Fruit fly (Drosophila melanogaster) whole organism, embryonic: ENCODE data around the gene Teh1.
A peak's percentile ranks its signal among the peaks of the same experiment; 100 is the strongest.

ENCODE experiments used
- B-H2 ChIP-seq: fragments of 200-800 bp; sonication (Bioruptor generic); optimal IDR thresholded peaks from 2 replicates; lab custom pipeline; 2018; ENCODE audit warnings: missing biosample characterization, mild to moderate bottlenecking, missing genetic modification characterization
- BEAF-32 ChIP-seq: fragments of 200-800 bp; sonication (Bioruptor generic); optimal IDR thresholded peaks from 3 replicates; lab custom pipeline; 2017; ENCODE audit warnings: missing biosample characterization, missing genetic modification characterization, mild to moderate bottlenecking, moderate library complexity, missing genetic modification reagents
- Bgb ChIP-seq: fragments of 200-800 bp; sonication (Bioruptor generic); IDR thresholded peaks from 2 replicates; pipeline ENCODE4 v1.3.6; 2022; ENCODE audit warnings: missing biosample characterization, missing genetic modification characterization; ENCODE audit not compliant: partially characterized antibody
- CG1024 ChIP-seq: fragments of 200-800 bp; sonication (Bioruptor generic); IDR thresholded peaks from 2 replicates; pipeline ENCODE4 v1.3.6; 2022; ENCODE audit warnings: missing biosample characterization, missing genetic modification characterization
- CG11085 ChIP-seq: fragments of 200-800 bp; sonication (Bioruptor generic); IDR thresholded peaks from 2 replicates; pipeline ENCODE4 v1.3.6; 2022; ENCODE audit warnings: missing biosample characterization, missing genetic modification characterization
- CG11560 ChIP-seq: fragments of 200-800 bp; sonication (Bioruptor generic); IDR thresholded peaks from 3 replicates; pipeline ENCODE4 v1.3.6; 2022; ENCODE audit warnings: missing biosample characterization, missing genetic modification characterization
- CG12104 ChIP-seq: fragments of 200-800 bp; sonication (Bioruptor generic); optimal IDR thresholded peaks from 3 replicates; lab custom pipeline; 2016; ENCODE audit warnings: missing biosample characterization, missing genetic modification characterization
- CG12219 ChIP-seq: fragments of 200-800 bp; sonication (Bioruptor generic); optimal IDR thresholded peaks from 3 replicates; lab custom pipeline; 2018; ENCODE audit warnings: missing biosample characterization, mild to moderate bottlenecking, missing genetic modification characterization
- CG13424 ChIP-seq: fragments of 200-800 bp; sonication (Bioruptor generic); optimal IDR thresholded peaks from 2 replicates; lab custom pipeline; 2019; ENCODE audit warnings: missing biosample characterization, mild to moderate bottlenecking, missing genetic modification characterization, moderate library complexity
- CG13775 ChIP-seq: fragments of 200-800 bp; sonication (Bioruptor generic); optimal IDR thresholded peaks from 3 replicates; lab custom pipeline; 2017; ENCODE audit warnings: missing biosample characterization, mild to moderate bottlenecking, missing genetic modification characterization
- CG16813 ChIP-seq: fragments of 200-800 bp; sonication (Bioruptor generic); IDR thresholded peaks from 3 replicates; pipeline ENCODE4 v1.3.6; 2022; ENCODE audit warnings: missing biosample characterization, missing genetic modification characterization; ENCODE audit not compliant: partially characterized antibody
- CG17385 ChIP-seq: fragments of 200-800 bp; sonication (Bioruptor generic); optimal IDR thresholded peaks from 3 replicates; lab custom pipeline; 2018; ENCODE audit warnings: missing biosample characterization, mild to moderate bottlenecking, missing genetic modification characterization
- CG17829 ChIP-seq: fragments of 200-800 bp; optimal IDR thresholded peaks from 2 replicates; lab custom pipeline; 2019; ENCODE audit warnings: missing biosample characterization, mild to moderate bottlenecking, missing genetic modification characterization, moderate library complexity
- CG18619 ChIP-seq: fragments of 200-800 bp; sonication (Bioruptor generic); optimal IDR thresholded peaks from 3 replicates; lab custom pipeline; 2017; ENCODE audit warnings: missing biosample characterization, mild to moderate bottlenecking, missing genetic modification characterization
- CG3065 ChIP-seq: fragments of 200-800 bp; sonication (Bioruptor generic); optimal IDR thresholded peaks from 2 replicates; lab custom pipeline; 2016; ENCODE audit warnings: missing biosample characterization, missing genetic modification characterization
- CG3847 ChIP-seq: fragments of 200-800 bp; sonication (Bioruptor generic); IDR thresholded peaks from 2 replicates; pipeline ENCODE4 v1.3.6; 2022; ENCODE audit warnings: missing biosample characterization, missing genetic modification characterization
- CG4404 ChIP-seq: fragments of 200-800 bp; sonication (Bioruptor generic); IDR thresholded peaks from 2 replicates; pipeline ENCODE4 v1.3.6; 2022; ENCODE audit warnings: missing biosample characterization, missing genetic modification characterization
- CG4617 ChIP-seq: fragments of 200-800 bp; sonication (Bioruptor generic); optimal IDR thresholded peaks from 3 replicates; lab custom pipeline; 2016; ENCODE audit warnings: missing biosample characterization, missing genetic modification characterization, borderline replicate concordance
- CG5180 ChIP-seq: fragments of 200-800 bp; sonication (Bioruptor generic); optimal IDR thresholded peaks from 3 replicates; lab custom pipeline; 2017; ENCODE audit warnings: missing biosample characterization, missing genetic modification characterization, mild to moderate bottlenecking, moderate library complexity, missing genetic modification reagents
- CG6272 ChIP-seq: fragments of 200-800 bp; sonication (Bioruptor generic); IDR thresholded peaks from 2 replicates; pipeline ENCODE4 v1.3.6; 2022; ENCODE audit warnings: missing biosample characterization, missing genetic modification characterization
- CG7357 ChIP-seq: fragments of 200-800 bp; sonication (Bioruptor generic); IDR thresholded peaks from 3 replicates; pipeline ENCODE4 v1.3.6; 2022; ENCODE audit warnings: missing biosample characterization, missing genetic modification characterization
- CG7556 ChIP-seq: fragments of 200-800 bp; sonication (Bioruptor generic); optimal IDR thresholded peaks from 2 replicates; lab custom pipeline; 2017; ENCODE audit warnings: missing biosample characterization, mild to moderate bottlenecking, missing genetic modification characterization
- CG7963 ChIP-seq: fragments of 200-800 bp; sonication (Bioruptor generic); IDR thresholded peaks from 3 replicates; pipeline ENCODE4 v1.3.6; 2022; ENCODE audit warnings: missing biosample characterization, missing genetic modification characterization; ENCODE audit not compliant: partially characterized antibody
- CG8765 ChIP-seq: fragments of 200-800 bp; sonication (Bioruptor generic); IDR thresholded peaks from 2 replicates; pipeline ENCODE4 v1.3.6; 2022; ENCODE audit warnings: missing biosample characterization, missing genetic modification characterization
- CG9727 ChIP-seq: fragments of 200-800 bp; sonication (Bioruptor generic); optimal IDR thresholded peaks from 3 replicates; lab custom pipeline; 2017; ENCODE audit warnings: missing biosample characterization, mild to moderate bottlenecking, missing genetic modification characterization
- CG9932 ChIP-seq: fragments of 200-800 bp; sonication (Bioruptor generic); IDR thresholded peaks from 2 replicates; pipeline ENCODE4 v1.3.6; 2022; ENCODE audit warnings: missing biosample characterization, missing genetic modification characterization
- Dfd ChIP-seq, 2 experiments: fragments of >200 bp; optimal IDR thresholded peaks; 2 replicates each; lab custom pipeline; 2017; ENCODE audit warnings: missing biosample characterization in 2 of 2, missing genetic modification characterization in 2 of 2
- Dll ChIP-seq: fragments of 200-800 bp; sonication (Bioruptor generic); IDR thresholded peaks from 4 replicates; pipeline ENCODE4 v1.3.6; 2022; ENCODE audit warnings: missing biosample characterization, missing genetic modification characterization; ENCODE audit not compliant: partially characterized antibody
- HHEX ChIP-seq: fragments of 200-800 bp; sonication (Bioruptor generic); optimal IDR thresholded peaks from 3 replicates; lab custom pipeline; 2017; ENCODE audit warnings: missing biosample characterization, mild to moderate bottlenecking, missing genetic modification characterization, missing genetic modification reagents
- HmgZ ChIP-seq: fragments of 200-800 bp; sonication (Bioruptor generic); optimal IDR thresholded peaks from 2 replicates; lab custom pipeline; 2018; ENCODE audit warnings: missing biosample characterization, mild to moderate bottlenecking, missing genetic modification characterization
- Hr3 ChIP-seq: fragments of 200-800 bp; sonication (Bioruptor generic); optimal IDR thresholded peaks from 3 replicates; lab custom pipeline; 2016; ENCODE audit warnings: missing biosample characterization, missing genetic modification characterization
- Hr39 ChIP-seq: fragments of >200 bp; optimal IDR thresholded peaks from 2 replicates; lab custom pipeline; 2017
- Lhr ChIP-seq: fragments of 200-800 bp; sonication (Bioruptor generic); optimal IDR thresholded peaks from 3 replicates; lab custom pipeline; 2017; ENCODE audit warnings: mild to moderate bottlenecking, missing biosample characterization, missing genetic modification reagents, missing genetic modification characterization
- MBD-R2 ChIP-seq: fragments of 200-800 bp; sonication (Bioruptor generic); IDR thresholded peaks from 2 replicates; pipeline ENCODE4 v1.3.6; 2022; ENCODE audit warnings: missing biosample characterization, missing genetic modification characterization
- NC2α ChIP-seq: fragments of 200-800 bp; sonication (Bioruptor generic); optimal IDR thresholded peaks from 2 replicates; lab custom pipeline; 2016; ENCODE audit warnings: missing biosample characterization, missing genetic modification characterization
- Stat92E ChIP-seq, 3 experiments: fragments of >200 bp in 2 of 3; fragments of 200-800 bp in 1 of 3; sonication (Bioruptor generic) in 1 of 3; optimal IDR thresholded peaks; 2 replicates each; lab custom pipeline; 2017 to 2019; ENCODE audit warnings: missing biosample characterization in 3 of 3, missing genetic modification characterization in 3 of 3, mild to moderate bottlenecking in 1 of 3, moderate library complexity in 1 of 3
- Trl ChIP-seq, 3 experiments: fragments of >200 bp in 2 of 3; fragments of 200-800 bp in 1 of 3; sonication (Bioruptor generic) in 1 of 3; optimal IDR thresholded peaks; 2 replicates in 1 of 3; 3 replicates in 2 of 3; lab custom pipeline; 2016 to 2017; ENCODE audit warnings: missing biosample characterization in 1 of 3, missing genetic modification characterization in 1 of 3
- Xbp1 ChIP-seq: fragments of 200-800 bp; sonication (Bioruptor generic); optimal IDR thresholded peaks from 3 replicates; lab custom pipeline; 2016; ENCODE audit warnings: missing biosample characterization, mild to moderate bottlenecking, missing genetic modification characterization
- Xrp1 ChIP-seq: fragments of 200-800 bp; sonication (Bioruptor generic); IDR thresholded peaks from 2 replicates; pipeline ENCODE4 v1.3.6; 2022; ENCODE audit warnings: missing biosample characterization, missing genetic modification characterization
- ab ChIP-seq: fragments of 200-800 bp; sonication (Bioruptor generic); optimal IDR thresholded peaks from 2 replicates; lab custom pipeline; 2016; ENCODE audit warnings: missing biosample characterization, missing genetic modification characterization
- al ChIP-seq: fragments of 200-800 bp; sonication (Bioruptor generic); IDR thresholded peaks from 2 replicates; pipeline ENCODE4 v1.3.6; 2022; ENCODE audit warnings: missing biosample characterization, missing genetic modification characterization
- br ChIP-seq: fragments of >200 bp; optimal IDR thresholded peaks from 2 replicates; lab custom pipeline; 2017
- chif ChIP-seq, 2 experiments: fragments of 200-800 bp; sonication (Bioruptor generic); optimal IDR thresholded peaks; 3 replicates each; lab custom pipeline; 2016; ENCODE audit warnings: missing biosample characterization in 2 of 2, missing genetic modification characterization in 2 of 2
- jing ChIP-seq: fragments of 200-800 bp; sonication (Bioruptor generic); optimal IDR thresholded peaks from 2 replicates; lab custom pipeline; 2018; ENCODE audit warnings: missing biosample characterization, mild to moderate bottlenecking, missing genetic modification characterization
- pzg ChIP-seq: fragments of 200-800 bp; sonication (Bioruptor generic); optimal IDR thresholded peaks from 3 replicates; lab custom pipeline; 2018; ENCODE audit warnings: missing biosample characterization, mild to moderate bottlenecking, missing genetic modification characterization, moderate library complexity
- sima ChIP-seq: fragments of 200-800 bp; sonication (Bioruptor generic); optimal IDR thresholded peaks from 2 replicates; lab custom pipeline; 2016; ENCODE audit warnings: missing biosample characterization, missing genetic modification characterization
- trem ChIP-seq: fragments of 200-800 bp; optimal IDR thresholded peaks from 3 replicates; lab custom pipeline; 2019; ENCODE audit warnings: missing biosample characterization, mild to moderate bottlenecking, missing genetic modification characterization, moderate library complexity
- wek ChIP-seq: fragments of 200-800 bp; sonication (Bioruptor generic); optimal IDR thresholded peaks from 3 replicates; lab custom pipeline; 2018; ENCODE audit warnings: missing biosample characterization, mild to moderate bottlenecking, missing genetic modification characterization, moderate library complexity
- zen2 ChIP-seq: fragments of 200-800 bp; sonication (Bioruptor generic); IDR thresholded peaks from 3 replicates; pipeline ENCODE4 v1.3.6; 2022; ENCODE audit warnings: missing biosample characterization, missing genetic modification characterization; ENCODE audit not compliant: partially characterized antibody
- zfh2 ChIP-seq: fragments of 200-800 bp; sonication (Bioruptor generic); optimal IDR thresholded peaks from 2 replicates; lab custom pipeline; 2016; ENCODE audit warnings: missing biosample characterization, missing genetic modification characterization

Gene Teh1

dm6 chr3R:9881348-9881901 lies 13.5 kb upstream of the Teh1 start (continued):
- TF ChIP-seq trem (tag; lab: Kevin White, UChicago), result no peak
- peak; percentile 74 for TF ChIP-seq HmgZ
- no peak for TF ChIP-seq CG4404 (GFP tag; lab: Robert Waterston, UW)
- TF ChIP-seq pzg, result no peak
- no peak for TF ChIP-seq Trl (optimal IDR thresholded peaks at IDR 0.05; lab: Kevin White, UChicago)
- peak; percentile 55 for TF ChIP-seq Trl (GFP tag; optimal IDR thresholded peaks at IDR 0.05; lab: Kevin White, UChicago)
- no peak for TF ChIP-seq CG7357 (GFP tag; lab: Robert Waterston, UW)
- TF ChIP-seq CG11085, result no peak
- TF ChIP-seq chif (GFP tag; optimal IDR thresholded peaks at IDR 0.05; lab: Kevin White, UChicago), result no peak
- peak; percentile 40 for TF ChIP-seq CG7556 (GFP tag; lab: Kevin White, UChicago)
- TF ChIP-seq ab, result peak; percentile 11
- no peak for TF ChIP-seq br (lab: Kevin White, UChicago)
- no peak for TF ChIP-seq CG9932 (GFP tag; lab: Robert Waterston, UW)
- TF ChIP-seq CG7963 (GFP tag; lab: Robert Waterston, UW), result no peak
- no peak for TF ChIP-seq BEAF-32 (GFP tag; lab: Kevin White, UChicago)
- TF ChIP-seq CG3847 (GFP tag; lab: Robert Waterston, UW), result 0 out of 2 replicates have a peak, but pooled peaks have one; percentile 6
- no peak for TF ChIP-seq CG11560 (tag; lab: Robert Waterston, UW)
- peak; percentile 45 for TF ChIP-seq CG18619 (GFP tag; lab: Kevin White, UChicago)
- no peak for TF ChIP-seq MBD-R2 (GFP tag; lab: Robert Waterston, UW)
- TF ChIP-seq CG4617 (GFP tag; lab: Kevin White, UChicago), result no peak
- TF ChIP-seq Xrp1 (GFP tag; lab: Robert Waterston, UW), result peak; percentile 60
- no peak for TF ChIP-seq al (GFP tag; lab: Robert Waterston, UW)
- no peak for TF ChIP-seq Xbp1 (GFP tag; lab: Kevin White, UChicago)
- peak in 2 of 3 experiments; percentile 28 to 81 for TF ChIP-seq Stat92E (GFP tag; optimal IDR thresholded peaks at IDR 0.05; lab: Kevin White, UChicago)
- TF ChIP-seq Dll (GFP tag; lab: Robert Waterston, UW), result no peak
- peak; percentile 3 for TF ChIP-seq CG13775 (GFP tag; lab: Kevin White, UChicago)
- TF ChIP-seq CG8765 (GFP tag; lab: Robert Waterston, UW), result no peak
- TF ChIP-seq CG6272 (GFP tag; lab: Robert Waterston, UW), result no peak
- TF ChIP-seq Bgb (GFP tag; lab: Robert Waterston, UW), result peak; percentile 32; the same call in 1 of the 2 replicates
- TF ChIP-seq CG12219 (GFP tag; lab: Kevin White, UChicago), result peak; percentile 46
- no peak; the same call in 2 of the 3 replicates for TF ChIP-seq CG16813 (GFP tag; lab: Robert Waterston, UW)
- TF ChIP-seq CG13424, result peak; percentile 21
- TF ChIP-seq NC2α (GFP tag; lab: Kevin White, UChicago), result no peak
- TF ChIP-seq CG5180 (GFP tag; lab: Kevin White, UChicago), result peak; percentile 54
- TF ChIP-seq CG17829 (tag; lab: Kevin White, UChicago), result no peak
- TF ChIP-seq jing (GFP tag; lab: Kevin White, UChicago), result no peak
- peak; percentile 56 for TF ChIP-seq CG17385 (GFP tag; lab: Kevin White, UChicago)
- TF ChIP-seq Dfd (GFP tag; optimal IDR thresholded peaks at IDR 0.05; lab: Kevin White, UChicago), result no peak
- peak; percentile 25 for TF ChIP-seq CG9727
- no peak for TF ChIP-seq Hr3 (GFP tag; lab: Kevin White, UChicago)
- TF ChIP-seq wek, result peak; percentile 75
- TF ChIP-seq CG12104 (GFP tag; lab: Kevin White, UChicago), result no peak
- peak; percentile 70 for TF ChIP-seq B-H2 (GFP tag; lab: Kevin White, UChicago)
- TF ChIP-seq CG1024 (GFP tag; lab: Robert Waterston, UW), result no peak
- no peak for TF ChIP-seq zfh2 (GFP tag; lab: Kevin White, UChicago)
- no peak for TF ChIP-seq CG3065 (GFP tag; lab: Kevin White, UChicago)
- TF ChIP-seq Hr39 (lab: Kevin White, UChicago), result no peak
- no peak for TF ChIP-seq sima (GFP tag; lab: Kevin White, UChicago)
- TF ChIP-seq HHEX (GFP tag; lab: Kevin White, UChicago), result peak; percentile 59
- TF ChIP-seq Lhr (GFP tag; lab: Kevin White, UChicago), result no peak
- TF ChIP-seq zen2 (GFP tag; lab: Robert Waterston, UW), result no peak
